Worm (Caenorhabditis elegans) whole organism, L4/young adult: Measurements from ENCODE around the gene B0416.10.

Experiments
- W03F9.2 ChIP-seq: fragments of 150-350 bp; optimal IDR thresholded peaks from 2 replicates; lab custom pipeline; 2014; ENCODE audit warnings: missing biosample characterization, missing genetic modification characterization
- dao-5 ChIP-seq: sonication (generic microtip); optimal IDR thresholded peaks from 2 replicates; lab custom pipeline; 2016; ENCODE audit warnings: missing genotype, missing genetic modification characterization, moderate library complexity, missing compliant biosample characterization
- him-1 ChIP-seq: sonication (generic microtip); optimal IDR thresholded peaks from 2 replicates; lab custom pipeline; 2016; ENCODE audit warnings: missing genotype, missing genetic modification reagents, missing genetic modification characterization, missing compliant biosample characterization

The B0416.10 gene

ce11 chrX:9274574-9274973 lies at the start of gene B0416.10:
Gene B0416.10 (minus strand): TSS chrX:9274674.
- no peak for TF ChIP-seq dao-5
- TF ChIP-seq W03F9.2 (tag; lab: Kevin White, UChicago), result no peak
- TF ChIP-seq him-1, result no peak

- TF ChIP-seq dao-5 (no peak), W03F9.2 (tag; lab: Kevin White, UChicago) (no peak), him-1 (no peak)
These were observed 44.6 kb upstream of the B0416.10 start, which contains the start of gene npr-7 for ce11 chrX:9319080-9319479. Gene npr-7 (minus strand): TSS chrX:9319180.

- TF ChIP-seq him-1, result no peak
- no peak for TF ChIP-seq W03F9.2 (tag; lab: Kevin White, UChicago)
- no peak for TF ChIP-seq dao-5
These were observed 39.9 kb upstream of the B0416.10 start, which contains the start of gene ttr-38 for ce11 chrX:9314397-9314796. Gene ttr-38 (minus strand): TSS chrX:9314497.

DNA sequence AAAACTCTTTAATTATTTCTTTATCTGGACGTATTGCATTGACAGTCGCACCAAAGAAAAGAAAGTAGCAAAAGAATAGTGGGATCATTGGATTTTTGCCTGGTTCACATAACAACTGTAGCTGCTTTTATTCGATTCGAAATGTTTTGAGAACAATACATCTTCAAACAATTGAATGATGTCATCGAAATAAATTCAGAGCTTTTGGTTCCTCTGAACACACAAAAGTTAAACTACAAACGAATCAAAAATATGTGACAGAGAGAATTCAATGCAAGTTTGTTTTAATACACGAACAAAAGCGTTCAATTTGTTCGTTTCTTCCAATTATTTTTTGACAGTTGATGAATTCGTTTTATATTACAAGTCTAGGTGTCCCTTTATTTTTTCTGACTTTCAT lies 36.8 kb upstream of the B0416.10 start, which contains the start of gene H29C22.1:
TSS of gene H29C22.1 (minus strand) at position 101 of the 400 bp plus-strand sequence.
- TF ChIP-seq dao-5 (no peak), W03F9.2 (tag; lab: Kevin White, UChicago) (no peak), him-1 (no peak)

ce11 chrX:9303422-9303821 lies 28.9 kb upstream of the B0416.10 start, which contains the start of gene tmc-2:
Gene tmc-2 (plus strand): TSS chrX:9303722.
- TF ChIP-seq W03F9.2 (tag; lab: Kevin White, UChicago), result no peak
- TF ChIP-seq him-1, result no peak
- TF ChIP-seq dao-5, result no peak

ce11 chrX:9302763-9303162 lies 28.3 kb upstream of the B0416.10 start:
- TF ChIP-seq W03F9.2 (tag; lab: Kevin White, UChicago) (no peak), him-1 (no peak), dao-5 (no peak)

DNA sequence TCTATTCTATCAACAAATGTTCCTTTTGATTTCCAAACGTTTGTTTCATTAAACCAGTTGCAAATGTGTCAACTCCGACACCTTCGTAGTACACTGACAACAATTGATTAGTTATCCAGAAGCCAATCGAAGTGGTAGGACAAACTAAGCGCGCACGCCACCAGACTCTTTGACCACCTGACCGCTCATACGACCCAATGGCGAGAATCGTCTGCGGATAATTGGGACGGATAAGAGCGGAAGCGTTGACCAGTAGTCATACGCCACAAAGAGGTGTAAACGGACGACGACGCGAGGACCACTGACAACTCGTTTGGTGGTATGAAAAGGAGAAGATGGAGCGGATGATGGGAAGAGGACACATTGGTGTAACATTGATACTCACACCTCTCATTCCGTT lies 25.9 kb upstream of the B0416.10 start:
- no peak for TF ChIP-seq him-1
- TF ChIP-seq W03F9.2 (tag; lab: Kevin White, UChicago), result no peak
- no peak for TF ChIP-seq dao-5

ce11 chrX:9298846-9299245 lies 24.4 kb upstream of the B0416.10 start, which contains the start of gene B0416.2:
Gene B0416.2 (plus strand): TSS chrX:9299146.
- TF ChIP-seq dao-5 (no peak), him-1 (no peak), W03F9.2 (tag; lab: Kevin White, UChicago) (no peak)

ce11 chrX:9297834-9298233 lies 23.4 kb upstream of the B0416.10 start, which contains the start of gene B0416.7:
Gene B0416.7 (minus strand): TSS chrX:9297934.
- TF ChIP-seq him-1 (no peak), W03F9.2 (tag; lab: Kevin White, UChicago) (no peak), dao-5 (no peak)

- TF ChIP-seq him-1, result no peak
- TF ChIP-seq dao-5, result no peak
- no peak for TF ChIP-seq W03F9.2 (tag; lab: Kevin White, UChicago)
These were observed 22.1 kb upstream of the B0416.10 start, which contains the start of gene gly-13 for ce11 chrX:9296591-9296990. Gene gly-13 (minus strand): TSS chrX:9296622.

ce11 chrX:9295471-9295870 lies 21.0 kb upstream of the B0416.10 start:
- TF ChIP-seq dao-5, result no peak

DNA sequence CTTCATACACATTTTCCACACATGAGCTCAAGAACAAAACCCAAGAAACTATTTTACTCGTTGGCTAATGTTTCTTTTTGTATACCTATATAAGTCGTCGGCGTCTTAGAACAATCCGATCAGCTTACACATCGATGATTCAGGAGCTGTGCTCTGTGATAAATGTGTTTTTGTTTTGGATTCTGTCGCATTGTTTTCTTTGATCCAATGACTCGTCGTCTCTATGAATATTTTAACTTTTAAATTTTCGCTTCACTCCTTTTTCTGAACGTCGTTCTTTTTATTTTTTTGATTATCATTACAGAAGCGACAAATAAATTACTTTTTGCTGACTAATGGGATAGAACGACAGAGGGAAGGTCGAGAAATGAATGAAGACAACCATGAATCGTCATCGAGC lies 16.9 kb upstream of the B0416.10 start, which contains the start of gene B0416.3:
TSS of gene B0416.3 (plus strand) at position 301 of the 400 bp plus-strand sequence.
- no peak for TF ChIP-seq dao-5
- no peak for TF ChIP-seq him-1
- no peak for TF ChIP-seq W03F9.2 (tag; lab: Kevin White, UChicago)

- TF ChIP-seq him-1 (no peak), W03F9.2 (tag; lab: Kevin White, UChicago) (no peak), dao-5 (no peak)
These were observed 8.6 kb upstream of the B0416.10 start, which contains the start of gene B0416.11 for ce11 chrX:9283026-9283425. Gene B0416.11 (minus strand): TSS chrX:9283126.

ce11 chrX:9278653-9279052 lies 4.2 kb upstream of the B0416.10 start, which contains the start of gene B0416.4:
Gene B0416.4 (plus strand): TSS chrX:9278953.
- no peak for TF ChIP-seq dao-5
- TF ChIP-seq him-1, result no peak
- no peak for TF ChIP-seq W03F9.2 (tag; lab: Kevin White, UChicago)

ce11 chrX:9271886-9272285 lies 2.6 kb downstream of the B0416.10 start:
- no peak for TF ChIP-seq W03F9.2 (tag; lab: Kevin White, UChicago)
- no peak for TF ChIP-seq dao-5
- TF ChIP-seq him-1, result no peak

ce11 chrX:9270753-9271152 lies 3.7 kb downstream of the B0416.10 start, which contains the start of gene B0416.5:
Gene B0416.5 (minus strand): TSS chrX:9270853.
- no peak for TF ChIP-seq W03F9.2 (tag; lab: Kevin White, UChicago)
